Fruit fly (Drosophila melanogaster) ovary, adult (tissue): ENCODE results near the gene CG3225.

ENCODE experiments used
- CG17801 ChIP-seq: fragments of 200-800 bp; optimal IDR thresholded peaks from 2 replicates; lab custom pipeline; 2019; ENCODE audit warnings: missing biosample characterization, mild to moderate bottlenecking, missing genetic modification characterization, moderate library complexity; ENCODE audit not compliant: partially characterized antibody

CG3225 gene

DNA sequence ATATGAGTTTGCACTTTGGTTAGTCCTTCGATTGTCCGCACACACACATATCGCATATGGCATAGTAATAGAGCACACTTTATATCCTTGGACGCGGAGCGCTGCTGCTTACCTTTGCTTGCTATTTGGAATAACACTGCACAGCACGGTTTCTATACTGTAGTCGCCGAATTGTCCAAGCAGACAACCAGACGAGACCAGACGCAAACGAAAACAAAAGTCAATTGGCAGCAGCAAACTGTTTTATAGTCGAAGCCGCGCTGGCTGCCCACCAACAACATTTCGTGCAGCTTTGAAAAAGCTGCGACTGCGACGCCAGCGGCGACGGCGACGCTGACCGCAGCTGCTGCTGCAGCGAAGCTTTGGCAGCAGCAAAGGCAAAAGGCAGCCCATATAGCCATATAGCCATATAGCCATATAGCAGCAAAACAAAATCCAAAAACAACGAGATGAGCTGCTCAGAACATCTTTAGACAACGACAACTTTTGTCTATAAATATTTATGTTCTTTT, 16.3 kb downstream of the CG3225 start, which contains the start of gene slf:
Gene slf (minus strand): TSS at position 219 of the 512 bp plus-strand sequence.
- TF ChIP-seq CG17801 (GFP tag; lab: Kevin White, UChicago): no peak

DNA sequence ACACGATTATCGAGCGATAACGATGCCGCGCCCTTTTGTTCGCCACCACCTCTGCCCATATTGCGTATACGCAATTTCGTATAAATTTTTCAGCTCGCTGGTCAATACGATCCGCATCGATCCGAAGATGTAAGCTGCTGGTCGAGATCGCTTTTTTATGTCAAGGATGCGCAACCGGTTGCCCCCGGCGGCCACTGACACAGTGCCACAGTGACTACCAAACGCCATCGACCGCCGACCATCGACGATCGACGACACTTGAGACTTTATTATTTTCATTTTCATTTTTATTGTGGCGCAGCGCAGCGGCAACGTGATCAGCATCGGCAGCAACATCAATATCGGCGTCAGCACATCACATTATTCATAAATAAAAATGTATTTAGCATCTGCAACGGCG, 18.0 kb downstream of the CG3225 start:
- no peak for TF ChIP-seq CG17801 (GFP tag; lab: Kevin White, UChicago)

DNA sequence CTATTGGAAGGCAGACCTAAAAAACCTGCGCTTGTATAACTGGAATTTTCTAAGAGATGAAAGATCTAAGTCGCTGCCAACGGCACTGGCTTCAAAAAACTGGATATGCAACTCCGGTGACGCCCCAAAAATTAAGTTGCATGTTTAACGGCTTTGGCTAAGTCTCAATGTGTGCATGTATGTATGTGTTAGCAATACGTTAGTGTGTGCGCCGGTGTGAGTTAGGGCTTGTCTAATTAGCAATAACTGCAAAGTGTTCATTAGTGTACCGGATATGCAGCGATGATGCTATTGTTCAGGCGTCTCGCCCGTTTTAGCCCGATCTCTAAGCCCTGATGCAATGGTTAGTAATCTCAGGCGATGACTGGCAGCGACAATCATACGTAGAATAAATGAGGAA, 19.2 kb downstream of the CG3225 start:
- TF ChIP-seq CG17801 (GFP tag; lab: Kevin White, UChicago): no peak

DNA sequence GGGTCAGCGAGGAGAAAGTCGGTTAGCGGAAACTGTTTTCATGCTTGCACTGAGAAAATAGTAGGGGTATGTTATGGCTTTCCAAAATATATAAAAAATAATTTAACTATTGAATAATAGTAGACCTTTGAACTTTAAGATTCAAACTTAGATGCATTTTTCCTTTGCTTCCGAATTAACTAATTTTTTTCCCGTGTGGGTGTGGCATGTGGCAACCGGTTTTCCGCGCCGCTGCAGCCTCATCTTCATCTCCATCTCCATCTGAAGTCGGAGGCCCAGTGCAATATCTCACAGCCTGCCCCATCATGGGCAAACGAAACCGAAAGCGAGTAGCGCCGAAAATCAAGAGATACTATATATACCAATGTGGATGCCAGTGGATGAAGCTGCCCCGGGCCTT, 20.4 kb downstream of the CG3225 start:
- no peak for TF ChIP-seq CG17801 (GFP tag; lab: Kevin White, UChicago)

DNA sequence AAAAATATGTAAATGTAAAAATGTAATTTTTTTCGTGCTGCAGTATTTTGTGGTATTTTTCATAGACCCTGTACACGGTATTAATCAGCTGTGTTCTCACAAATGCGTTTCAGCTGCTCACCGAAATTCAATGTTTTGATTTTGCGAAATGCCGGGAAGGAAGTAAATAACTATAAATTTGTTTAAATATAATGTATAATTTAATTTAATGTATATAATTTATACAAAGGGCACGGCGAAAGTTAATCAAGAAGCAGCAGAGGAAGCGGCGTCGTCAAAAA, 23.6 kb downstream of the CG3225 start, which contains the start of gene CG3294:
Gene CG3294 (plus strand): TSS at position 26 of the 281 bp plus-strand sequence.
- no peak for TF ChIP-seq CG17801 (GFP tag; lab: Kevin White, UChicago)

DNA sequence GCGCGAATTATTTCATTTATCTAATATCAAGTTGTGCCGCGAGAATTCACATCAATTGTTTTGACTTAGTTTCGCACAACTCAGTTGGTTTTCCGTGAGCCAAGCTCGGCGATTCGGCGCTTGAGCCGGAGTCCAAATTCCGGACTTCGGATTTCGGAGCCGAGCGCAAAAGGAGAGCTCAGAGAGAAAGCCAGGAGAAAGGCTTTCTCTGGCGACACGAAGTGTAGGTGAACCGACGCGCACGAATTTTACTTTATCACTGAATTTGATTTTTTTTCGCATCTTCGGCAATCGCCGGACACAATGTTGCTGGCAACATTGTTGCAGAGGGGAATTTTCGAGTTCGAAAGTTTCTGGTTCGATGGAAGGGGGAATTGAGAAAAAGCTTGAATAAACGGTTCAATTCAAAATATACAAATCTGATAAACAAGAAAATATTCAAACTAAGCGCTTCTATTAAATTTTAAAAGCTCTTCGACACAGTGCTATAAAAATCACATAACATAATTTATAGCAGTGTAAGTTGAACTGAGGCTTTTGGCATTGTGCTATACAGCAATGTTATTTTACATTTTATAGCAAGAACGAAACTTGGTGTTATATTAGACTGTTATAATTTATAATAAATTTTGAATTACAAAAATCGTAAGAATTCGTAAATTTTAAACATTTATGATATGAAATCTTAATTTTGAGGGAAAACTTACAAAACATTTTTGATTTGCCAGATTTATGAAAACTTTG, 24.1 kb downstream of the CG3225 start, which contains the start of gene fipi:
Gene fipi (minus strand): TSS at position 265 of the 744 bp plus-strand sequence.
- TF ChIP-seq CG17801 (GFP tag; lab: Kevin White, UChicago): no peak
